Worm (Caenorhabditis elegans): ENCODE results near the gene nspg-13.

nspg-13 gene

DNA sequence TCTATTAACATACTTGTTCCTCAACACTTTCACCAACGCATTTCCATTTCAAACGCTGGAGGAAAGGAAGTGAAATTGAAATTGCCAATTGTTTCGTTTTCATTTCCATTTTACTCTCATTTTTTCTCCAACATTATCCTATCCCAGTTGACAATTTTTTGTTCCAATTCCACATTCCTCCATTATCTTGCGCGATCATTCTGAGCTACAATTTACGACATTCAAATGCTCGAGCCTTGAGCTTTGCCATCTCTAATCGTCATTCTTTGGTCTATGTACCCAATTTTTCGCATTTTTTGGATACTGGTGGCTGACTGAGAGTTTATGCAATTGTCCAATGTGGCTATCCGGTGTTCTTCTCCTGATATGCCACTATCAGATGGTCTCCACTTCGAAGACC, 5.4 kb upstream of the nspg-13 start, which contains the start of gene Y34B4A.10:
Gene Y34B4A.10 (plus strand): TSS at position 301 of the 400 bp plus-strand sequence.
- TF ChIP-seq F57C9.4 (tag; optimal IDR thresholded peaks at IDR 0.05) (no peak), lsl-1 (GFP tag; optimal IDR thresholded peaks at IDR 0.05) (no peak), B0019.2 (GFP tag; conservative IDR thresholded peaks at IDR 0.05) (no peak), hmg-20 (GFP tag; IDR thresholded peaks at IDR 0.05) (no peak), unc-62 (GFP tag; optimal IDR thresholded peaks at IDR 0.05) (no peak), ztf-25 (GFP tag; IDR thresholded peaks at IDR 0.05) (no peak), attf-6 (GFP tag; IDR thresholded peaks at IDR 0.05) (no peak), ceh-40 (GFP tag; IDR thresholded peaks at IDR 0.05) (no peak)

DNA sequence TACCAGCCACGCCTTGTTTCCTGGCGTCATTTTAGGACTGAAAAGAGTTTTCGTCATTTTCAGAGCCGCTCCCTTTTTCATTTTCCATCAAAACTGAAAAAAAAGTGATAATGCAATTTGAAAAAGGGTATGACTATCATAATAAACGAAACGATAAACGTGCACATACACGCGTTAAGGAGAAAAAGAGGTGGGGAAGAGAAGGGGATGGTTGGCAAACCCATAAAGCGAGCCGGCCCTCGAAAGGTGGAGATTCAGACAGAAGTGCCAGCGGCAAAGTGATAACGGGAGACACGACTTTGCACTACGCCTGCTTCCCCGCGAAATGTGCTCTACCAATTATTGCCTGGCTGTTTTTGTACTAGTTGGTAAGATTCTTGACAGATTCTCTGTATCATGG, 2.2 kb upstream of the nspg-13 start, which contains the start of gene nspg-14:
Gene nspg-14 (plus strand): TSS at position 250 of the 400 bp plus-strand sequence.
- TF ChIP-seq nfyb-1 (GFP tag; IDR thresholded peaks at IDR 0.05) (0 out of 2 replicates have a peak, but pooled peaks have one; percentile 51), ets-4 (GFP tag; optimal IDR thresholded peaks at IDR 0.05) (peak; percentile 8), let-607 (tag; optimal IDR thresholded peaks at IDR 0.05) (peak in 1 of 2 experiments; percentile 7), ztf-26 (tag; optimal IDR thresholded peaks at IDR 0.05) (no peak), dox-1 (GFP tag; IDR thresholded peaks at IDR 0.05) (peak; percentile 66), nhr-120 (GFP tag; IDR thresholded peaks at IDR 0.05) (no peak), nhr-80 (tag; optimal IDR thresholded peaks at IDR 0.05) (peak; percentile 89), ztf-18 (tag; optimal IDR thresholded peaks at IDR 0.05) (no peak), tbp1 (GFP tag; optimal IDR thresholded peaks at IDR 0.05) (peak; percentile 6)

DNA sequence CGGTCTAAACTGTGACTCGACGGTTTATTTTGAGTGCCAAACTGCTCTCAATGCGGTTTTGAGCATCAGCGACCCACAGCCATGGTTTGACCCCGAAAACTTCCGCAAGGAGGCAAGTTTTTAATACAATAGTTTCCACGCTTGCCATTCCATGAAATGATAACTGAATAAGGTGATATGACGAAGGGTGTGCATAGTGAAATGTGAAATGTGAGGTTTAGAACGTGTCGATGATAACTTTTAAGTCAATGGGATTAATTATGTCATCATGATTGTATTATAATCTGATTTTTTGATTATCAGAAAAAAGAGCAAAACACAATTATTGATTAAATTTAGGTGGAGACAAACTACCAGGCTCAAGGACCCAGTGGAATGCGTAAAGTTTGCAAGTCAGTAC, 326 bp downstream of the nspg-13 start:
- TF ChIP-seq nhr-80 (tag; optimal IDR thresholded peaks at IDR 0.05): peak; percentile 41
- no peak for TF ChIP-seq ccch-3 (GFP tag; optimal IDR thresholded peaks at IDR 0.05)

DNA sequence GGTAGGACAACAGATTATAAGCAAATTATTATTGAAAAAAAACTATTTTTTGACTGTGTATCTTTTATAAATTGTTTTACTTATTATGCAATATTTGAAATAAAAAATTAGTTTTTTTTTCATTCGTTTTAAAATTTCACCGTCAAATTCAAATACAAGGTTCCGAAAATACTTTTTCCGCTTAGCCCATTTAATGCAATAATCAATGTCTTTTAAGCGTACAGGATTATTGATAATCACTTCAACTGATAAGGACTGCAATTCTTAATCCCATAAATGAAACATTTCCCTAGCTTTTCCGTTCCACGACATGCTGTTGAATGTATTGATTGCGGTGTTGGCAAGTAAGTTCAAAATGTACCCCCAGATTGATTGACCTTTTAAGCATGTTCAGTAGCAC, 2.0 kb downstream of the nspg-13 start, which contains the start of gene nspg-12:
Gene nspg-12 (plus strand): TSS at position 301 of the 400 bp plus-strand sequence.
- no peak for TF ChIP-seq hmg-20 (GFP tag; IDR thresholded peaks at IDR 0.05)

DNA sequence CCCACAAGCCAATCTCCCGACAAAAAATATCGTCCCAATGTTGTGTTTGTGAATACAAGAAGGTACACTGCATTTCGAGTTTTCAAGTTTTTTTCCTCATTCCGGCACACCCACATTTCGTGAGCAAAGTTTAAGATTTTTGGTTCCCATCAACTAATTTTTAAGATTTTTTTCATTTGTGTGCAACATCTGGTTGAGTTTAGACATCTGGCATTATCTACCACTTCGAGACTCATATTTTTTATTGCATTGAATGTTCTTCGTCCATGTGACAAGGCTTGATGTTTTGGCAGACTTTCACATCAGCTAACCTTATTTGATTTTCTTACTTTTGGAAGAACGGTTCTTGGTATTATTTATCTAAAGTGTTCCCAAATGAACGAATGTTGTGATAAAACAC, 5.4 kb downstream of the nspg-13 start:
- no peak for TF ChIP-seq bed-1 (GFP tag; IDR thresholded peaks at IDR 0.05)
- no peak for TF ChIP-seq ceh-100 (GFP tag; IDR thresholded peaks at IDR 0.05)
- TF ChIP-seq nhr-27 (tag; optimal IDR thresholded peaks at IDR 0.05): no peak
- TF ChIP-seq F52B5.7 (tag; optimal IDR thresholded peaks at IDR 0.05): no peak
- TF ChIP-seq nfya-1 (tag; optimal IDR thresholded peaks at IDR 0.05; ENCODE audit: borderline replicate concordance, insufficient read depth): no peak
- no peak for TF ChIP-seq mxl-1 (tag; optimal IDR thresholded peaks at IDR 0.05)

DNA sequence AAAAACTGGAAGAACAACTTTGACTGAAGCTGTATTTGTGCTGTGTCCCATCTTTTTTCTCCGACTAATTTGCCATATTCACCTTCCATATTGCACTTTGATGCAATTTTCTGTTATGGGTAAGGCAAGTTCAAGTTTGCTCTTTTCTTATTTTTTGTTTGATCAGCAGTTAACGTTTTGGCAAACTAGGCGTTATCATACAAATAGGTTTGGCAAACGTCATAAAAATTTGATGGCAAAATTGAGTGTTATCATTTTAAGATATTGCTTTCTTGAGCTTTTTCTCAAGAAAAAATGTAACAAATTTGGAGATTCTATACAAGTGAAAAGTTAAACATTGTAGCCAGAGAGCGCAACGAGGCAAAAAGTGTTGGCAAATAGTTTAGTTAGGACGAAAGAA, 7.0 kb downstream of the nspg-13 start:
- peak; percentile 47 for TF ChIP-seq nhr-80 (tag; optimal IDR thresholded peaks at IDR 0.05)
- TF ChIP-seq nfya-1 (tag; optimal IDR thresholded peaks at IDR 0.05; ENCODE audit: borderline replicate concordance, insufficient read depth): no peak

DNA sequence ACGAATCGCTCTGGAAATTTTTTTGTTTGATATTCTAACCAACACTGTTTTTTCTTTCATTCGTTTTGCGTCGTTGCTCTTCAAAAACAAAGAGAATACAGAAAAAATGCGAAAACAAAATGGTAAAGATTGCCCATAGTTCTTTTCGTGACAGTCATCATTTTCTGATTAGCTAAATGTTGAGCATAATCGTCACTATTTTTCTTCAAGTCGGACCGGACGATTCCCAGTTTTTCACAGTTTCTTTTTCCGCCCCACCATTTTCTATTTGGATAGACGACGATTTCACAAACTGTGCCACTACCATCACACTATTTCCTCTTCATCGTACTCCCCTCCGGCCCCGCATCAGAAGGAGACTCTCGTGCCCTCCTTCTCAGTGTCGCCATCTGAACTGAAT, 8.6 kb downstream of the nspg-13 start:
- TF ChIP-seq madf-8 (GFP tag; conservative IDR thresholded peaks at IDR 0.05) (no peak), unc-62 (GFP tag; optimal IDR thresholded peaks at IDR 0.05) (no peak), madf-3 (GFP tag; IDR thresholded peaks at IDR 0.05) (no peak), cebp-1 (GFP tag; IDR thresholded peaks at IDR 0.05) (no peak), cebp-1 (tag; optimal IDR thresholded peaks at IDR 0.05) (no peak), bed-2 (GFP tag; IDR thresholded peaks at IDR 0.05) (no peak), egl-44 (GFP tag; IDR thresholded peaks at IDR 0.05) (no peak), rec-8 (tag; optimal IDR thresholded peaks at IDR 0.05) (no peak), xnd-1 (tag; optimal IDR thresholded peaks at IDR 0.05) (no peak), sdz-38 (tag; optimal IDR thresholded peaks at IDR 0.05) (no peak), D2030.7 (GFP tag; IDR thresholded peaks at IDR 0.05) (no peak), nhr-27 (tag; optimal IDR thresholded peaks at IDR 0.05) (no peak), aptf-2 (GFP tag; conservative IDR thresholded peaks at IDR 0.05) (no peak), ZK185.1 (tag; optimal IDR thresholded peaks at IDR 0.05; ENCODE audit: poor library complexity, severe bottlenecking) (no peak), lsy-27 (tag; optimal IDR thresholded peaks at IDR 0.05; ENCODE audit: borderline replicate concordance, insufficient read depth) (no peak), K11D2.4 (GFP tag; IDR thresholded peaks at IDR 0.05) (no peak)
